Worm (Caenorhabditis elegans): ENCODE measurements around the gene F37A4.6.
A peak's percentile ranks its signal among the peaks of the same experiment; 100 is the strongest.

The F37A4.6 gene

ce11 chrIII:6695189-6695588, 10.4 kb upstream of the F37A4.6 start (continued):
- peak; percentile 60 for TF ChIP-seq nhr-47 (tag; optimal IDR thresholded peaks at IDR 0.05)
- peak; percentile 73 for TF ChIP-seq egl-13 (tag; optimal IDR thresholded peaks at IDR 0.05)
- no peak for TF ChIP-seq snpc-4 (tag; optimal IDR thresholded peaks at IDR 0.05)
- no peak for TF ChIP-seq pax-3 (tag; optimal IDR thresholded peaks at IDR 0.05)
- no peak for TF ChIP-seq pag-3 (tag; optimal IDR thresholded peaks at IDR 0.05; ENCODE audit: borderline replicate concordance, insufficient read depth)
- peak; percentile 29 for TF ChIP-seq fos-1 (tag; optimal IDR thresholded peaks at IDR 0.05)
- peak in 1 of 3 experiments; percentile 35 for TF ChIP-seq dpl-1 (GFP tag; optimal IDR thresholded peaks at IDR 0.05)
- TF ChIP-seq nhr-76 (tag; optimal IDR thresholded peaks at IDR 0.05) = no peak
- no peak for TF ChIP-seq nhr-28 (tag; optimal IDR thresholded peaks at IDR 0.05)
- no peak for TF ChIP-seq efl-3 (GFP tag; optimal IDR thresholded peaks at IDR 0.05)
- TF ChIP-seq xbp-1 (tag; optimal IDR thresholded peaks at IDR 0.05) = peak; percentile 20
- TF ChIP-seq mep-1 (tag; optimal IDR thresholded peaks at IDR 0.05) = peak; percentile 45
- TF ChIP-seq nhr-20 (tag; optimal IDR thresholded peaks at IDR 0.05) = no peak
- TF ChIP-seq fkh-4 (tag; optimal IDR thresholded peaks at IDR 0.05; ENCODE audit: borderline replicate concordance) = no peak
- TF ChIP-seq isw-1 (GFP tag; IDR thresholded peaks at IDR 0.05) = peak; percentile 91
- no peak for TF ChIP-seq ztf-11 (tag; optimal IDR thresholded peaks at IDR 0.05)
- peak; percentile 46 for TF ChIP-seq snu-23 (GFP tag; optimal IDR thresholded peaks at IDR 0.05)
- no peak for TF ChIP-seq skn-1 (tag; optimal IDR thresholded peaks at IDR 0.05)
- TF ChIP-seq mab-9 (GFP tag; IDR thresholded peaks at IDR 0.05) = no peak
- TF ChIP-seq sup-37 (GFP tag; optimal IDR thresholded peaks at IDR 0.05) = no peak
- TF ChIP-seq blmp-1 (tag; optimal IDR thresholded peaks at IDR 0.05) = no peak

ce11 chrIII:6709983-6710382, 4.4 kb downstream of the F37A4.6 start, which contains the start of gene isw-1:
TSS of gene isw-1 (minus strand) at chrIII:6710100.
- TF ChIP-seq lsy-2 (tag; optimal IDR thresholded peaks at IDR 0.05) = peak in 1 of 2 experiments; percentile 82
- no peak for TF ChIP-seq fkh-4 (tag; optimal IDR thresholded peaks at IDR 0.05; ENCODE audit: borderline replicate concordance)
- no peak for TF ChIP-seq lin-39 (tag; optimal IDR thresholded peaks at IDR 0.05)
- no peak for TF ChIP-seq nhr-12 (tag; optimal IDR thresholded peaks at IDR 0.05)
- peak; percentile 39 for TF ChIP-seq nhr-19 (GFP tag; conservative IDR thresholded peaks at IDR 0.05)
- TF ChIP-seq egl-13 (tag; optimal IDR thresholded peaks at IDR 0.05) = no peak
- peak; percentile 53 for TF ChIP-seq nhr-20 (tag; optimal IDR thresholded peaks at IDR 0.05)
- no peak for TF ChIP-seq C34B4.2 (tag; optimal IDR thresholded peaks at IDR 0.05)
- peak; percentile 13 for TF ChIP-seq unc-86 (tag; optimal IDR thresholded peaks at IDR 0.05)
- TF ChIP-seq skn-1 (tag; optimal IDR thresholded peaks at IDR 0.05) = peak; percentile 46
- TF ChIP-seq elt-2 (tag; optimal IDR thresholded peaks at IDR 0.05) = no peak
- TF ChIP-seq hlh-17 (GFP tag; optimal IDR thresholded peaks at IDR 0.05; ENCODE audit: borderline replicate concordance) = no peak
- peak; percentile 84 for TF ChIP-seq F16B12.6 (tag; optimal IDR thresholded peaks at IDR 0.05)
- peak; percentile 49 for TF ChIP-seq C16A3.4 (tag; optimal IDR thresholded peaks at IDR 0.05)
- TF ChIP-seq swsn-7 (tag; optimal IDR thresholded peaks at IDR 0.05) = peak; percentile 24
- TF ChIP-seq vab-15 (tag; optimal IDR thresholded peaks at IDR 0.05) = no peak
- peak; percentile 59 for TF ChIP-seq blmp-1 (tag; optimal IDR thresholded peaks at IDR 0.05)
- TF ChIP-seq hpl-2 (GFP tag; optimal IDR thresholded peaks at IDR 0.05) = no peak
- peak; percentile 94 to 97 (median 95) for TF ChIP-seq dpl-1 (GFP tag; optimal IDR thresholded peaks at IDR 0.05)
- TF ChIP-seq sup-37 (GFP tag; optimal IDR thresholded peaks at IDR 0.05) = no peak
- TF ChIP-seq C04F5.9 (tag; optimal IDR thresholded peaks at IDR 0.05) = peak; percentile 7
- TF ChIP-seq dsc-1 (tag; optimal IDR thresholded peaks at IDR 0.05) = no peak
- no peak for TF ChIP-seq zip-4 (GFP tag; optimal IDR thresholded peaks at IDR 0.05)
- peak; percentile 47 for TF ChIP-seq lin-15B (tag; optimal IDR thresholded peaks at IDR 0.05)
- peak in 1 of 3 experiments; percentile 57 for TF ChIP-seq ceh-82 (tag; optimal IDR thresholded peaks at IDR 0.05)
- TF ChIP-seq nhr-90 (tag; optimal IDR thresholded peaks at IDR 0.05; ENCODE audit: poor library complexity) = peak; percentile 21
- TF ChIP-seq rnt-1 (tag; optimal IDR thresholded peaks at IDR 0.05) = peak; percentile 67
- peak; percentile 95 to 98 for TF ChIP-seq lin-35 (GFP tag; optimal IDR thresholded peaks at IDR 0.05)
- no peak for TF ChIP-seq hlh-4 (tag; optimal IDR thresholded peaks at IDR 0.05)
- no peak for TF ChIP-seq nhr-76 (tag; optimal IDR thresholded peaks at IDR 0.05)
- peak; percentile 95 to 97 for TF ChIP-seq efl-1 (optimal IDR thresholded peaks at IDR 0.05)
- TF ChIP-seq efl-1 (GFP tag; optimal IDR thresholded peaks at IDR 0.05 in 1 of 2) = peak; percentile 95 to 99
- TF ChIP-seq lir-3 (tag; optimal IDR thresholded peaks at IDR 0.05; ENCODE audit: poor library complexity) = no peak
- TF ChIP-seq ces-1 (GFP tag; optimal IDR thresholded peaks at IDR 0.05) = no peak
- TF ChIP-seq nhr-71 (tag; optimal IDR thresholded peaks at IDR 0.05) = no peak
- TF ChIP-seq mdl-1 (tag; optimal IDR thresholded peaks at IDR 0.05) = peak in 1 of 2 experiments; percentile 11
- TF ChIP-seq mep-1 (tag; optimal IDR thresholded peaks at IDR 0.05) = peak; percentile 71
- peak; percentile 2 for TF ChIP-seq unc-130 (tag; optimal IDR thresholded peaks at IDR 0.05)

Data from whole organism, L1 larva.